Fruit fly (Drosophila melanogaster) whole organism, embryonic: ENCODE measurements around the gene Nf-YA.

Experiments
- CG10654 ChIP-seq: fragments of 200-800 bp; sonication (Bioruptor generic); optimal IDR thresholded peaks from 2 replicates; lab custom pipeline; 2016; ENCODE audit warnings: missing biosample characterization, missing genetic modification characterization
- CG11247 ChIP-seq: fragments of 200-800 bp; sonication (Bioruptor generic); IDR thresholded peaks from 2 replicates; pipeline ENCODE4 v1.3.6; 2022; ENCODE audit warnings: missing biosample characterization, missing genetic modification characterization
- CG11398 ChIP-seq: fragments of 200-800 bp; sonication (Bioruptor generic); optimal IDR thresholded peaks from 2 replicates; lab custom pipeline; 2016; ENCODE audit warnings: missing biosample characterization, missing genetic modification characterization
- CG11560 ChIP-seq: fragments of 200-800 bp; sonication (Bioruptor generic); IDR thresholded peaks from 3 replicates; pipeline ENCODE4 v1.3.6; 2022; ENCODE audit warnings: missing biosample characterization, missing genetic modification characterization
- CG17186 ChIP-seq: fragments of 200-800 bp; sonication (Bioruptor generic); optimal IDR thresholded peaks from 3 replicates; lab custom pipeline; 2017; ENCODE audit warnings: missing biosample characterization, missing genetic modification reagents, missing genetic modification characterization
- CG17328 ChIP-seq: fragments of 200-800 bp; sonication (Bioruptor generic); IDR thresholded peaks from 2 replicates; pipeline ENCODE4 v1.3.6; 2022; ENCODE audit warnings: missing biosample characterization, missing genetic modification characterization
- CG1792 ChIP-seq: fragments of 200-800 bp; sonication (Bioruptor generic); optimal IDR thresholded peaks from 2 replicates; lab custom pipeline; 2016; ENCODE audit warnings: missing biosample characterization, missing genetic modification characterization
- CG32532 ChIP-seq: fragments of 200-800 bp; sonication (Bioruptor generic); IDR thresholded peaks from 2 replicates; pipeline ENCODE4 v1.3.6; 2022; ENCODE audit warnings: missing biosample characterization, missing genetic modification characterization
- CG34224 ChIP-seq: fragments of 200-800 bp; sonication (Bioruptor generic); IDR thresholded peaks from 3 replicates; pipeline ENCODE4 v1.3.6; 2022; ENCODE audit warnings: missing biosample characterization, missing genetic modification characterization; ENCODE audit not compliant: partially characterized antibody
- CG3726 ChIP-seq: fragments of 200-800 bp; sonication (Bioruptor generic); IDR thresholded peaks from 3 replicates; pipeline ENCODE4, ENCODE4 v1.3.6; 2022; ENCODE audit warnings: missing biosample characterization, missing genetic modification characterization
- CG4404 ChIP-seq: fragments of 200-800 bp; sonication (Bioruptor generic); IDR thresholded peaks from 2 replicates; pipeline ENCODE4 v1.3.6; 2022; ENCODE audit warnings: missing biosample characterization, missing genetic modification characterization
- CG4820 ChIP-seq: fragments of 200-800 bp; sonication (Bioruptor generic); optimal IDR thresholded peaks from 3 replicates; lab custom pipeline; 2016; ENCODE audit warnings: missing biosample characterization, missing genetic modification characterization
- CG5953 ChIP-seq: fragments of 200-800 bp; sonication (Bioruptor generic); IDR thresholded peaks from 2 replicates; pipeline ENCODE4 v1.3.6; 2022; ENCODE audit warnings: missing biosample characterization, missing genetic modification characterization
- CG7357 ChIP-seq: fragments of 200-800 bp; sonication (Bioruptor generic); IDR thresholded peaks from 3 replicates; pipeline ENCODE4 v1.3.6; 2022; ENCODE audit warnings: missing biosample characterization, missing genetic modification characterization
- CG8924 ChIP-seq: fragments of 200-800 bp; optimal IDR thresholded peaks from 3 replicates; lab custom pipeline; 2019; ENCODE audit warnings: missing biosample characterization, mild to moderate bottlenecking, missing genetic modification characterization, moderate library complexity
- CG9876 ChIP-seq: fragments of 200-800 bp; sonication (Bioruptor generic); optimal IDR thresholded peaks from 2 replicates; lab custom pipeline; 2016; ENCODE audit warnings: missing biosample characterization, missing genetic modification characterization
- Dp ChIP-seq: fragments of 200-800 bp; sonication (Bioruptor generic); optimal IDR thresholded peaks from 2 replicates; lab custom pipeline; 2018; ENCODE audit warnings: missing biosample characterization, mild to moderate bottlenecking, missing genetic modification characterization, moderate library complexity
- Ets97D ChIP-seq: fragments of 200-800 bp; sonication (Bioruptor generic); optimal IDR thresholded peaks from 3 replicates; lab custom pipeline; 2016; ENCODE audit warnings: missing biosample characterization, missing genetic modification characterization
- HHEX ChIP-seq: fragments of 200-800 bp; sonication (Bioruptor generic); optimal IDR thresholded peaks from 3 replicates; lab custom pipeline; 2017; ENCODE audit warnings: missing biosample characterization, mild to moderate bottlenecking, missing genetic modification characterization, missing genetic modification reagents
- Hr3 ChIP-seq: fragments of 200-800 bp; sonication (Bioruptor generic); optimal IDR thresholded peaks from 3 replicates; lab custom pipeline; 2016; ENCODE audit warnings: missing biosample characterization, missing genetic modification characterization
- Jarid2 ChIP-seq: fragments of 200-800 bp; sonication (Bioruptor generic); optimal IDR thresholded peaks from 3 replicates; lab custom pipeline; 2017; ENCODE audit warnings: mild to moderate bottlenecking, missing biosample characterization, missing genetic modification reagents, missing genetic modification characterization
- Lhr ChIP-seq: fragments of 200-800 bp; sonication (Bioruptor generic); optimal IDR thresholded peaks from 3 replicates; lab custom pipeline; 2017; ENCODE audit warnings: mild to moderate bottlenecking, missing biosample characterization, missing genetic modification reagents, missing genetic modification characterization
- MTF-1 ChIP-seq: fragments of 200-800 bp; sonication (Bioruptor generic); optimal IDR thresholded peaks from 2 replicates; lab custom pipeline; 2018; ENCODE audit warnings: missing biosample characterization, mild to moderate bottlenecking, missing genetic modification characterization, borderline replicate concordance
- Myb ChIP-seq: fragments of 200-800 bp; sonication (Bioruptor generic); optimal IDR thresholded peaks from 2 replicates; lab custom pipeline; 2016; ENCODE audit warnings: missing biosample characterization, missing genetic modification characterization
- NFAT ChIP-seq: fragments of 200-800 bp; sonication (Bioruptor generic); IDR thresholded peaks from 2 replicates; pipeline ENCODE4 v1.3.6; 2022; ENCODE audit warnings: missing biosample characterization, missing genetic modification characterization
- NK7.1 ChIP-seq: fragments of 200-800 bp; sonication (Bioruptor generic); optimal IDR thresholded peaks from 3 replicates; lab custom pipeline; 2016; ENCODE audit warnings: missing biosample characterization, missing genetic modification characterization
- NfI ChIP-seq: fragments of 200-800 bp; sonication (Bioruptor generic); optimal IDR thresholded peaks from 3 replicates; lab custom pipeline; 2018; ENCODE audit warnings: missing biosample characterization, mild to moderate bottlenecking, missing genetic modification characterization, moderate library complexity
- Pdp1 ChIP-seq, 2 experiments: fragments of 200-800 bp; sonication (Bioruptor generic); optimal IDR thresholded peaks; 3 replicates each; lab custom pipeline; 2016; ENCODE audit warnings: missing biosample characterization in 2 of 2, missing genetic modification characterization in 2 of 2, mild to moderate bottlenecking in 1 of 2, moderate library complexity in 1 of 2
- Rfx ChIP-seq: fragments of 200-800 bp; sonication (Bioruptor generic); IDR thresholded peaks from 2 replicates; pipeline ENCODE4 v1.3.6; 2022; ENCODE audit warnings: missing biosample characterization, missing genetic modification characterization
- Scr ChIP-seq: fragments of 200-800 bp; sonication (Bioruptor generic); IDR thresholded peaks from 2 replicates; pipeline ENCODE4 v1.3.6; 2022; ENCODE audit warnings: missing biosample characterization, missing genetic modification characterization; ENCODE audit not compliant: partially characterized antibody
- Sox102F ChIP-seq: fragments of 200-800 bp; sonication (Bioruptor generic); optimal IDR thresholded peaks from 2 replicates; lab custom pipeline; 2018; ENCODE audit warnings: missing biosample characterization, mild to moderate bottlenecking, missing genetic modification characterization, moderate library complexity
- Sry-β ChIP-seq: fragments of 200-800 bp; sonication (Bioruptor generic); optimal IDR thresholded peaks from 2 replicates; lab custom pipeline; 2018; ENCODE audit warnings: missing biosample characterization, mild to moderate bottlenecking, missing genetic modification characterization, moderate library complexity
- Stat92E ChIP-seq, 3 experiments: fragments of >200 bp in 2 of 3; fragments of 200-800 bp in 1 of 3; sonication (Bioruptor generic) in 1 of 3; optimal IDR thresholded peaks; 2 replicates each; lab custom pipeline; 2017 to 2019; ENCODE audit warnings: missing biosample characterization in 3 of 3, missing genetic modification characterization in 3 of 3, mild to moderate bottlenecking in 1 of 3, moderate library complexity in 1 of 3
- TFAM ChIP-seq: fragments of 200-800 bp; sonication (Bioruptor generic); optimal IDR thresholded peaks from 2 replicates; lab custom pipeline; 2017; ENCODE audit warnings: missing biosample characterization, missing genetic modification characterization, inconsistent platforms
- ap ChIP-seq: fragments of 200-800 bp; sonication (Bioruptor generic); IDR thresholded peaks from 2 replicates; pipeline ENCODE4 v1.3.6; 2022; ENCODE audit warnings: missing biosample characterization, missing genetic modification characterization
- bab2 ChIP-seq: fragments of 200-800 bp; sonication (Bioruptor generic); optimal IDR thresholded peaks from 2 replicates; lab custom pipeline; 2016; ENCODE audit warnings: missing biosample characterization, missing genetic modification characterization
- caup ChIP-seq: fragments of 200-800 bp; sonication (Bioruptor generic); optimal IDR thresholded peaks from 3 replicates; lab custom pipeline; 2017; ENCODE audit warnings: missing biosample characterization, mild to moderate bottlenecking, missing genetic modification characterization, moderate library complexity; ENCODE audit not compliant: severe bottlenecking
- cg ChIP-seq: fragments of 200-800 bp; sonication (Bioruptor generic); optimal IDR thresholded peaks from 3 replicates; lab custom pipeline; 2019; ENCODE audit warnings: missing biosample characterization, mild to moderate bottlenecking, missing genetic modification characterization, moderate library complexity
- chm ChIP-seq: fragments of 200-800 bp; sonication (Bioruptor generic); IDR thresholded peaks from 2 replicates; pipeline ENCODE4 v1.3.6; 2022; ENCODE audit warnings: missing biosample characterization, missing genetic modification characterization
- chn ChIP-seq: fragments of 200-800 bp; sonication (Bioruptor generic); optimal IDR thresholded peaks from 2 replicates; lab custom pipeline; 2016; ENCODE audit warnings: missing biosample characterization, missing genetic modification characterization
- danr ChIP-seq: fragments of 200-800 bp; sonication (Bioruptor generic); IDR thresholded peaks from 2 replicates; pipeline ENCODE4 v1.3.6; 2022; ENCODE audit warnings: missing biosample characterization, missing genetic modification characterization
- disco-r ChIP-seq: fragments of 200-800 bp; sonication (Bioruptor generic); optimal IDR thresholded peaks from 2 replicates; lab custom pipeline; 2016; ENCODE audit warnings: missing biosample characterization, missing genetic modification characterization
- her ChIP-seq: fragments of 200-800 bp; sonication (Bioruptor generic); optimal IDR thresholded peaks from 2 replicates; lab custom pipeline; 2016; ENCODE audit warnings: missing biosample characterization, missing genetic modification characterization
- hkb ChIP-seq, 2 experiments: fragments of 200-800 bp in 1 of 2; fragments of >200 bp in 1 of 2; sonication (Bioruptor generic) in 1 of 2; IDR thresholded peaks in 1 of 2; optimal IDR thresholded peaks in 1 of 2; 2 replicates each; pipeline versions ENCODE4 v1.3.6 to Lab custom; 2017 to 2022; ENCODE audit warnings: missing biosample characterization in 1 of 2, missing genetic modification characterization in 1 of 2
- lmd ChIP-seq: fragments of 200-800 bp; sonication (Bioruptor generic); IDR thresholded peaks from 2 replicates; pipeline ENCODE4 v1.3.6; 2022; ENCODE audit warnings: missing biosample characterization, missing genetic modification characterization
- pita ChIP-seq: fragments of 200-800 bp; sonication (Bioruptor generic); optimal IDR thresholded peaks from 2 replicates; lab custom pipeline; 2017; ENCODE audit warnings: missing biosample characterization, mild to moderate bottlenecking, missing genetic modification characterization
- tap ChIP-seq: fragments of 200-800 bp; optimal IDR thresholded peaks from 3 replicates; lab custom pipeline; 2019; ENCODE audit warnings: missing biosample characterization, mild to moderate bottlenecking, missing genetic modification characterization, moderate library complexity
- twi ChIP-seq: fragments of 200-800 bp; optimal IDR thresholded peaks from 2 replicates; lab custom pipeline; 2019; ENCODE audit warnings: missing biosample characterization, mild to moderate bottlenecking, missing genetic modification characterization, moderate library complexity
- vnd ChIP-seq: fragments of 200-800 bp; sonication (Bioruptor generic); IDR thresholded peaks from 3 replicates; pipeline ENCODE4 v1.3.6; 2022; ENCODE audit warnings: missing biosample characterization, missing genetic modification characterization; ENCODE audit not compliant: partially characterized antibody
- zen ChIP-seq: fragments of 200-800 bp; sonication (Bioruptor generic); optimal IDR thresholded peaks from 3 replicates; lab custom pipeline; 2018; ENCODE audit warnings: missing biosample characterization, mild to moderate bottlenecking, missing genetic modification characterization, moderate library complexity

Nf-YA gene

DNA sequence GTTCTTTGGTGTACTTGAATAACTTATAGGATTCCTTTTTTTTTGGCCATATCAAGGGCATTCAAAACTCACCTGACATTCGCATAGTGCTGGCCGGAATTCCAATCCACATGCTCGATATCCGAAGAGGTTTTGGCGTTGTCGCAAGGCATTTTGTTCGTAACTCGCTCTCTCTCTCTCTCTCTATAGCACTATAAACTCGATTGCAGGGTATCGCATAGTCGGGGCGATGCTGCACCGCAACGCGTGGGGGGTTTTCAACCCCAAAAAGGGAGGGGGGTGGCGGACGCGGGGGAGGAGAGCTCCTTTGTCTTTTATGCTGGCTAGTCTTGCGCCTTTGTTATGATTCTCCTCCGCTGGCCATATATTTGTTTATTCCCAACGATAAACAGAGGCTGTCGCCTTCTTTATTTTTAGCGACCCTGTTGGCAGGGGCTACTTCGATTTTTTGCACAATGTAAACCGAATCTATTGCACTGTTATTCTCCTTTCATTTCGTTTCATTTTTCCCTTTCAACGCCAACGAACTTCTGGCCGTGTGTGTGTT is 43.6 kb downstream of the Nf-YA start (continued):
- TF ChIP-seq hkb (optimal IDR thresholded peaks at IDR 0.05; lab: Kevin White, UChicago) (no peak), hkb (GFP tag; IDR thresholded peaks at IDR 0.05; lab: Robert Waterston, UW) (no peak), HHEX (peak; percentile 16), disco-r (GFP tag; lab: Kevin White, UChicago) (no peak), Jarid2 (GFP tag; lab: Kevin White, UChicago) (no peak), Myb (GFP tag; lab: Kevin White, UChicago) (no peak), CG4404 (GFP tag; lab: Robert Waterston, UW) (no peak), CG32532 (GFP tag; lab: Robert Waterston, UW) (peak; percentile 37), CG10654 (peak; percentile 1), CG34224 (GFP tag; lab: Robert Waterston, UW) (no peak), danr (GFP tag; lab: Robert Waterston, UW) (no peak), Sry-β (GFP tag; lab: Kevin White, UChicago) (no peak), CG17328 (no peak), twi (tag; lab: Kevin White, UChicago) (no peak), zen (tag; lab: Kevin White, UChicago) (no peak), CG4820 (peak; percentile 12), MTF-1 (GFP tag; lab: Kevin White, UChicago) (no peak), caup (GFP tag; lab: Kevin White, UChicago) (no peak), chn (GFP tag; lab: Kevin White, UChicago) (no peak), CG5953 (GFP tag; lab: Robert Waterston, UW) (no peak), CG11560 (no peak), Dp (GFP tag; lab: Kevin White, UChicago) (no peak), bab2 (GFP tag; lab: Kevin White, UChicago) (no peak), lmd (peak; percentile 37; the same call in 1 of the 2 replicates), her (GFP tag; lab: Kevin White, UChicago) (no peak), CG9876 (GFP tag; lab: Kevin White, UChicago) (no peak), Rfx (no peak), Lhr (GFP tag; lab: Kevin White, UChicago) (no peak), cg (GFP tag; lab: Kevin White, UChicago) (no peak), pita (no peak), NfI (GFP tag; lab: Kevin White, UChicago) (no peak), CG1792 (no peak), Sox102F (GFP tag; lab: Kevin White, UChicago) (no peak), CG11247 (GFP tag; lab: Robert Waterston, UW) (0 out of 2 replicates have a peak, but pooled peaks have one; percentile 11), CG17186 (no peak), TFAM (GFP tag; lab: Kevin White, UChicago) (no peak), Hr3 (GFP tag; lab: Kevin White, UChicago) (no peak), vnd (GFP tag; lab: Robert Waterston, UW) (no peak), CG8924 (tag; lab: Kevin White, UChicago) (no peak), Pdp1 (GFP tag; optimal IDR thresholded peaks at IDR 0.05; lab: Kevin White, UChicago) (no peak), chm (GFP tag; lab: Robert Waterston, UW) (no peak), Stat92E (GFP tag; optimal IDR thresholded peaks at IDR 0.05; lab: Kevin White, UChicago) (no peak), CG11398 (GFP tag; lab: Kevin White, UChicago) (no peak), tap (tag; lab: Kevin White, UChicago) (no peak), CG3726 (GFP tag; lab: Robert Waterston, UW) (no peak), NK7.1 (GFP tag; lab: Kevin White, UChicago) (no peak), CG7357 (GFP tag; lab: Robert Waterston, UW) (peak; percentile 39; the same call in 1 of the 3 replicates), NFAT (no peak), Scr (GFP tag; lab: Robert Waterston, UW) (no peak), ap (no peak), Ets97D (GFP tag; lab: Kevin White, UChicago) (no peak)
